Worm (Caenorhabditis elegans): ENCODE results near the gene F57H12.6.

Gene F57H12.6

ce11 chrIV:8008137-8008536 lies 32.0 kb upstream of the F57H12.6 start:
- TF ChIP-seq unc-62 (GFP tag; optimal IDR thresholded peaks at IDR 0.05) (no peak), gmeb-1 (tag; optimal IDR thresholded peaks at IDR 0.05) (no peak), snpc-4 (tag; optimal IDR thresholded peaks at IDR 0.05) (no peak), sem-4 (tag; optimal IDR thresholded peaks at IDR 0.05) (no peak), ztf-1 (GFP tag; conservative IDR thresholded peaks at IDR 0.05) (no peak), nhr-23 (tag; optimal IDR thresholded peaks at IDR 0.05) (no peak), zag-1 (tag; optimal IDR thresholded peaks at IDR 0.05) (no peak), sma-3 (GFP tag; optimal IDR thresholded peaks at IDR 0.05) (no peak), C34F6.9 (tag; optimal IDR thresholded peaks at IDR 0.05) (no peak), lin-13 (GFP tag; optimal IDR thresholded peaks at IDR 0.05) (no peak), skn-1 (tag; optimal IDR thresholded peaks at IDR 0.05) (no peak), mdl-1 (tag; optimal IDR thresholded peaks at IDR 0.05) (no peak), dmd-4 (tag; optimal IDR thresholded peaks at IDR 0.05) (no peak), nhr-25 (tag; optimal IDR thresholded peaks at IDR 0.05) (no peak), ceh-16 (tag; optimal IDR thresholded peaks at IDR 0.05) (no peak), nhr-12 (tag; optimal IDR thresholded peaks at IDR 0.05) (no peak), aly-2 (tag; optimal IDR thresholded peaks at IDR 0.05) (no peak), nhr-237 (tag; optimal IDR thresholded peaks at IDR 0.05) (no peak), nhr-77 (tag; optimal IDR thresholded peaks at IDR 0.05) (no peak), nhr-6 (tag; optimal IDR thresholded peaks at IDR 0.05) (no peak)

- TF ChIP-seq nhr-25 (tag; optimal IDR thresholded peaks at IDR 0.05), result no peak
- TF ChIP-seq R02D3.7 (tag; optimal IDR thresholded peaks at IDR 0.05), result no peak
- no peak for TF ChIP-seq alr-1 (tag; optimal IDR thresholded peaks at IDR 0.05)
Observed at ce11 chrIV:8007549-8007948, 31.4 kb upstream of the F57H12.6 start.

- TF ChIP-seq F13H6.1 (tag; optimal IDR thresholded peaks at IDR 0.05), result no peak
- no peak for TF ChIP-seq nhr-21 (tag; optimal IDR thresholded peaks at IDR 0.05)
- no peak for TF ChIP-seq alr-1 (tag; optimal IDR thresholded peaks at IDR 0.05)
- TF ChIP-seq ztf-4 (tag; optimal IDR thresholded peaks at IDR 0.05), result no peak
- no peak for TF ChIP-seq lsy-2 (tag; optimal IDR thresholded peaks at IDR 0.05)
- no peak for TF ChIP-seq mbf-1 (tag; optimal IDR thresholded peaks at IDR 0.05)
- no peak for TF ChIP-seq mdl-1 (tag; optimal IDR thresholded peaks at IDR 0.05)
- no peak for TF ChIP-seq skn-1 (tag; optimal IDR thresholded peaks at IDR 0.05)
- no peak for TF ChIP-seq ama-1 (optimal IDR thresholded peaks at IDR 0.05)
- no peak for TF ChIP-seq nhr-6 (tag; optimal IDR thresholded peaks at IDR 0.05)
- TF ChIP-seq sma-9 (GFP tag; optimal IDR thresholded peaks at IDR 0.05), result no peak
- TF ChIP-seq sma-9 (tag; optimal IDR thresholded peaks at IDR 0.05), result no peak
- TF ChIP-seq lin-11 (tag; optimal IDR thresholded peaks at IDR 0.05), result no peak
- TF ChIP-seq fos-1 (tag; optimal IDR thresholded peaks at IDR 0.05), result no peak
- TF ChIP-seq nhr-23 (tag; optimal IDR thresholded peaks at IDR 0.05), result no peak
- TF ChIP-seq C34F6.9 (tag; optimal IDR thresholded peaks at IDR 0.05), result no peak
- no peak for TF ChIP-seq ZK546.5 (tag; optimal IDR thresholded peaks at IDR 0.05)
- TF ChIP-seq sma-3 (GFP tag; optimal IDR thresholded peaks at IDR 0.05), result no peak
- TF ChIP-seq crh-2 (tag; optimal IDR thresholded peaks at IDR 0.05), result no peak
- no peak for TF ChIP-seq dmd-4 (tag; optimal IDR thresholded peaks at IDR 0.05)
- TF ChIP-seq ceh-82 (tag; optimal IDR thresholded peaks at IDR 0.05), result no peak
Observed at ce11 chrIV:8006161-8006560, 30.1 kb upstream of the F57H12.6 start.

ce11 chrIV:8005376-8005775 lies 29.3 kb upstream of the F57H12.6 start:
- TF ChIP-seq lin-39 (tag; optimal IDR thresholded peaks at IDR 0.05), result no peak
- peak; percentile 23 for TF ChIP-seq fos-1 (tag; optimal IDR thresholded peaks at IDR 0.05)

ce11 chrIV:8004019-8004418 lies 27.9 kb upstream of the F57H12.6 start, which contains the start of gene rig-4:
TSS of gene rig-4 (minus strand) at chrIV:8004119.
- TF ChIP-seq lin-11 (tag; optimal IDR thresholded peaks at IDR 0.05) (no peak), unc-55 (GFP tag; optimal IDR thresholded peaks at IDR 0.05) (no peak), unc-62 (GFP tag; optimal IDR thresholded peaks at IDR 0.05) (no peak), ztf-1 (GFP tag; conservative IDR thresholded peaks at IDR 0.05) (no peak), sma-9 (GFP tag; optimal IDR thresholded peaks at IDR 0.05) (no peak), sma-9 (tag; optimal IDR thresholded peaks at IDR 0.05) (no peak), R02D3.7 (tag; optimal IDR thresholded peaks at IDR 0.05) (no peak), nhr-11 (tag; optimal IDR thresholded peaks at IDR 0.05) (no peak), mdl-1 (tag; optimal IDR thresholded peaks at IDR 0.05) (no peak), sem-4 (tag; optimal IDR thresholded peaks at IDR 0.05) (no peak), nhr-77 (tag; optimal IDR thresholded peaks at IDR 0.05) (no peak), nhr-6 (tag; optimal IDR thresholded peaks at IDR 0.05) (no peak), F13H6.1 (tag; optimal IDR thresholded peaks at IDR 0.05) (no peak), peb-1 (tag; optimal IDR thresholded peaks at IDR 0.05) (no peak), nhr-129 (tag; optimal IDR thresholded peaks at IDR 0.05) (no peak), Y55F3AM.14 (GFP tag; optimal IDR thresholded peaks at IDR 0.05) (no peak), elt-1 (tag; optimal IDR thresholded peaks at IDR 0.05) (no peak), lin-13 (GFP tag; optimal IDR thresholded peaks at IDR 0.05) (no peak), blmp-1 (tag; optimal IDR thresholded peaks at IDR 0.05; ENCODE audit: insufficient read depth) (no peak), nhr-25 (tag; optimal IDR thresholded peaks at IDR 0.05) (no peak), mab-5 (tag; optimal IDR thresholded peaks at IDR 0.05) (no peak)

Data from whole organism, L2 larva.